Worm (Caenorhabditis elegans) whole organism, early embryonic: ENCODE measurements around the gene T14G12.6.

Experiments
- B0310.2 ChIP-seq: sonication (generic microtip); optimal IDR thresholded peaks from 2 replicates; lab custom pipeline; 2016; ENCODE audit warnings: mild to moderate bottlenecking, missing genetic modification characterization, missing compliant biosample characterization
- F13C5.2 ChIP-seq: sonication (generic microtip); optimal IDR thresholded peaks from 2 replicates; lab custom pipeline; 2017; ENCODE audit warnings: mild to moderate bottlenecking, missing genetic modification characterization, inconsistent platforms, missing compliant biosample characterization
- aly-1 ChIP-seq: sonication (generic microtip); optimal IDR thresholded peaks from 2 replicates; lab custom pipeline; 2016; ENCODE audit warnings: missing genetic modification characterization, missing compliant biosample characterization
- ama-1 ChIP-seq: fragments of 150-350 bp; optimal IDR thresholded peaks from 2 replicates; lab custom pipeline; 2014
- ceh-13 ChIP-seq: fragments of 200-800 bp; sonication (Bioruptor generic); optimal IDR thresholded peaks from 2 replicates; lab custom pipeline; 2018; ENCODE audit warnings: mild to moderate bottlenecking, missing genetic modification characterization, missing compliant biosample characterization
- ceh-36 ChIP-seq: sonication (generic microtip); optimal IDR thresholded peaks from 2 replicates; lab custom pipeline; 2016; ENCODE audit warnings: missing genetic modification characterization, inconsistent platforms, missing compliant biosample characterization
- ets-7 ChIP-seq: sonication (generic microtip); optimal IDR thresholded peaks from 2 replicates; lab custom pipeline; 2016; ENCODE audit warnings: missing genotype, missing genetic modification characterization, missing compliant biosample characterization
- flt-1 ChIP-seq: fragments of 200-800 bp; sonication (Bioruptor generic); IDR thresholded peaks from 2 replicates; pipeline ENCODE4 v1.3.6; 2022; ENCODE audit warnings: missing genetic modification characterization, missing compliant biosample characterization
- hmbx-1 ChIP-seq: sonication (generic microtip); optimal IDR thresholded peaks from 2 replicates; lab custom pipeline; 2016; ENCODE audit warnings: mild to moderate bottlenecking, missing genetic modification characterization, missing compliant biosample characterization
- hmg-4 ChIP-seq: fragments of 200-800 bp; sonication (Bioruptor generic); optimal IDR thresholded peaks from 2 replicates; lab custom pipeline; 2018; ENCODE audit warnings: mild to moderate bottlenecking, missing genetic modification characterization, missing compliant biosample characterization
- hnd-1 ChIP-seq: sonication (generic microtip); optimal IDR thresholded peaks from 2 replicates; lab custom pipeline; 2016; ENCODE audit warnings: missing genetic modification characterization, missing compliant biosample characterization
- pes-1 ChIP-seq: fragments of 200-800 bp; sonication (Bioruptor generic); IDR thresholded peaks from 2 replicates; pipeline ENCODE4 v1.3.6; 2022; ENCODE audit warnings: missing genetic modification reagents, missing genetic modification characterization, missing compliant biosample characterization
- scrt-1 ChIP-seq: fragments of 200-800 bp; sonication (Bioruptor generic); IDR thresholded peaks from 2 replicates; pipeline ENCODE4 v1.3.6; 2022; ENCODE audit warnings: missing genetic modification characterization, missing compliant biosample characterization
- sea-1 ChIP-seq: fragments of 200-800 bp; sonication (Bioruptor generic); conservative IDR thresholded peaks from 2 replicates; pipeline ENCODE4 v1.3.6; 2022; ENCODE audit warnings: missing genetic modification characterization, missing compliant biosample characterization
- tbx-11 ChIP-seq: fragments of 200-800 bp; sonication (Bioruptor generic); IDR thresholded peaks from 2 replicates; pipeline ENCODE4 v1.3.6; 2022; ENCODE audit warnings: missing genetic modification characterization, missing compliant biosample characterization
- tbx-37 ChIP-seq: fragments of 200-800 bp; sonication (Bioruptor generic); conservative IDR thresholded peaks from 2 replicates; pipeline ENCODE4 v1.3.6; 2022; ENCODE audit warnings: missing genetic modification reagents, missing genetic modification characterization, missing compliant biosample characterization
- tra-4 ChIP-seq: sonication (generic microtip); optimal IDR thresholded peaks from 2 replicates; lab custom pipeline; 2017; ENCODE audit warnings: missing genetic modification characterization, missing compliant biosample characterization

Gene T14G12.6

DNA sequence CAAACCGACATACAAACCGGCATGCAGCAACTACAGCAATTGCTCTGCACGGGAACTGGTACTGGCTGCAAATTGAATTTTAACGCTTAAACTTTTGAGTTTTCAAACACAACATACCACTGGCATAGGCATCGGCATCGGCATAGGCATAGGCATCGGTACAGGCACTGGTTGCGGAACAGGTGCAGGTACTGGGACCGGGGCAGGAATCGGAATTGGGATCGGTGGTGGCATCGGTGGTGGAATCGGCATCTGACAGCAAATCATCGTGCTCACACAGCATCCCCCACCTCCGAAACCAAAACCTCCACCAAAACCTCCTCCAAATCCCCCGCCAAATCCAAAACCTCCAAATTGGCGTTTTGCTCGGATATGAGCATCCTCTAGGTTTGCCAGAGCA lies 34.9 kb upstream of the T14G12.6 start:
- no peak for TF ChIP-seq flt-1 (GFP tag; lab: Robert Waterston, UW)
- TF ChIP-seq B0310.2 (tag; lab: Kevin White, UChicago) = no peak
- TF ChIP-seq F13C5.2 (tag; lab: Kevin White, UChicago) = no peak
- no peak for TF ChIP-seq tbx-37
- TF ChIP-seq ceh-36 (tag; lab: Kevin White, UChicago) = no peak
- no peak for TF ChIP-seq tra-4 (tag; lab: Kevin White, UChicago)
- no peak for TF ChIP-seq scrt-1 (GFP tag; lab: Robert Waterston, UW)
- TF ChIP-seq sea-1 (GFP tag; lab: Robert Waterston, UW) = no peak
- no peak for TF ChIP-seq hnd-1

DNA sequence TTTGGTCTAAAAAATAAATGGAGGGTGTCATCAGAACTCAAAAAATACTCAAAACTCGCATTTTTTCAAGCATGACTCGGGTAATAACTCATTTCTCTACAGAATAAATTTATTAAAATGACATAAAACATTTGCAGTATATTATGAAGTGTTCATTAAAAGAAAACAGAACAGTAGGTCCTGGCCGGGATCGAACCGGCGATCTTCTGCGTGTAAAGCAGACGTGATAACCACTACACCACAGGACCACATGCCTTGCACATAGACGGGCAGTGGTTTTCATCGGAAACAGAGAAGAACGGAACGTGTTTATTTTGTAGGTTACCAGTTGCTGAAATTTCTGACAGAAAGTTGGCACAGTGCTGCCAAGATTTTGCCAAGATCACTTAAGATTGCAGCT lies 34.1 kb upstream of the T14G12.6 start:
- TF ChIP-seq pes-1 (GFP tag; lab: Robert Waterston, UW) (0 out of 2 replicates have a peak, but pooled peaks have one; percentile 50), F13C5.2 (tag; lab: Kevin White, UChicago) (no peak)

DNA sequence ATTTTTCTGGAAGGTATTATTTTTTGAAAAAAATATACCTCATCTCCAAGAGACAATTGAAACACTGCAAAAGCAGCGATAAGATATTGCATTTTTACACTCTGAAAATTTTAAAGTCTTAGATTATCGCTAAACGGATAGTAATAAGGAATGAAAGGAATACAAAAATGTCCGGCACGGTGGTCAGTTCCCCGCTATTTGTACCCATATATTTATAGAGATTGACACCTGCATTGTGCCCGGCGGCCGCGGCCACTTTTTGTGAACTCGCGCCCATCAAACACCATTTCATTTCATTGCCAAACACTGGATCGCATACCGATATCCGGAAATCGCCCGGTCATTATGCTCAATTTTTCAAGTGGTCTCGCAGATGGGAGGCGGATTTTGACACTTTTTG lies 33.5 kb upstream of the T14G12.6 start, which contains the start of gene idpp-5:
idpp-5 (minus strand) TSS at position 101 of the 400 bp plus-strand sequence.
- TF ChIP-seq pes-1 (GFP tag; lab: Robert Waterston, UW) (no peak), sea-1 (GFP tag; lab: Robert Waterston, UW) (no peak), flt-1 (GFP tag; lab: Robert Waterston, UW) (no peak), ceh-36 (tag; lab: Kevin White, UChicago) (no peak), hmbx-1 (tag; lab: Kevin White, UChicago) (no peak), ceh-13 (GFP tag; lab: Kevin White, UChicago) (no peak), B0310.2 (tag; lab: Kevin White, UChicago) (no peak), aly-1 (no peak), ama-1 (no peak), tbx-11 (GFP tag; lab: Robert Waterston, UW) (no peak), tbx-37 (no peak), tra-4 (tag; lab: Kevin White, UChicago) (no peak), hnd-1 (no peak), ets-7 (tag; lab: Kevin White, UChicago) (no peak), scrt-1 (GFP tag; lab: Robert Waterston, UW) (no peak)

DNA sequence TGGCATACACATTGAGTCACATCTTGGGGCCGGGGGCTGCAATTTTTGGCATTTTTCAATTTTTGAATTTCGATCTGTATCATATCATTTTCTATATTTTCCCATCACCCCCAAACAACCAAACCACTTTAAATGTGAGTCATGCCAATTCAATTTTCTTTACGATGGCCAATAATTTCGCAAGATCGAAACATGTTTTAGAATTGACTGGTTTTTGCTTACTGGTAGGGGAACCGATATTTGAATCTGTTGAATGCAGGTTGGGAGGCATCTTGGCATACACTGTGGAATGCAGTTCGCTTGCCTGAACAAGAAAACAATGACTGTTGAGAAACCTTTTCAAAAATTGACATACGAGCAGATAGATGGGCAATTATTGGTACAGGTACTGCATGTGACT lies 31.9 kb upstream of the T14G12.6 start:
- no peak for TF ChIP-seq ets-7 (tag; lab: Kevin White, UChicago)
- TF ChIP-seq scrt-1 (GFP tag; lab: Robert Waterston, UW) = no peak
- no peak for TF ChIP-seq pes-1 (GFP tag; lab: Robert Waterston, UW)
- no peak for TF ChIP-seq ama-1
- TF ChIP-seq tra-4 (tag; lab: Kevin White, UChicago) = no peak
- no peak for TF ChIP-seq aly-1
- TF ChIP-seq ceh-13 (GFP tag; lab: Kevin White, UChicago) = no peak
- no peak for TF ChIP-seq B0310.2 (tag; lab: Kevin White, UChicago)
- no peak for TF ChIP-seq tbx-11 (GFP tag; lab: Robert Waterston, UW)
- TF ChIP-seq tbx-37 = no peak
- no peak for TF ChIP-seq F13C5.2 (tag; lab: Kevin White, UChicago)
- no peak for TF ChIP-seq flt-1 (GFP tag; lab: Robert Waterston, UW)

DNA sequence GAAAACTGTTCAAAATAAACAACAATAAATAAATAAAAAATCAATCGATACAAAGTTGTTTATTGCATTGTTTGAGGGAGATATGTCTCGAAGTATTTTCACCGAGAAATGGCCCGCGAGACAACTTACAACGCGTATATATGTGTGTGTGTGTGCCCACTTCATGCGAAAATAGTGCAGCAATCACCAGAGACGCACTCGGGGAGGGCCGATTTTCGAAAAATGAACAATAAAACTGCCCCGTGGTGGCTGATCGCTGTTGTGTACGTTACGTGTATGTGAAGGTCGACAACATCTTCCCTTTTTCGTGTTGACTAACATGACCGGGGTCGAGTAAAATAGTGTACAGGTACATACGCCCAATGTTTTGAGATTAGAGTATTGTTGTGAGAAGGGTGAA lies 29.2 kb upstream of the T14G12.6 start:
- TF ChIP-seq tbx-11 (GFP tag; lab: Robert Waterston, UW) (no peak), ceh-13 (GFP tag; lab: Kevin White, UChicago) (no peak), F13C5.2 (tag; lab: Kevin White, UChicago) (no peak), pes-1 (GFP tag; lab: Robert Waterston, UW) (no peak), flt-1 (GFP tag; lab: Robert Waterston, UW) (no peak), ceh-36 (tag; lab: Kevin White, UChicago) (no peak), tbx-37 (no peak)

DNA sequence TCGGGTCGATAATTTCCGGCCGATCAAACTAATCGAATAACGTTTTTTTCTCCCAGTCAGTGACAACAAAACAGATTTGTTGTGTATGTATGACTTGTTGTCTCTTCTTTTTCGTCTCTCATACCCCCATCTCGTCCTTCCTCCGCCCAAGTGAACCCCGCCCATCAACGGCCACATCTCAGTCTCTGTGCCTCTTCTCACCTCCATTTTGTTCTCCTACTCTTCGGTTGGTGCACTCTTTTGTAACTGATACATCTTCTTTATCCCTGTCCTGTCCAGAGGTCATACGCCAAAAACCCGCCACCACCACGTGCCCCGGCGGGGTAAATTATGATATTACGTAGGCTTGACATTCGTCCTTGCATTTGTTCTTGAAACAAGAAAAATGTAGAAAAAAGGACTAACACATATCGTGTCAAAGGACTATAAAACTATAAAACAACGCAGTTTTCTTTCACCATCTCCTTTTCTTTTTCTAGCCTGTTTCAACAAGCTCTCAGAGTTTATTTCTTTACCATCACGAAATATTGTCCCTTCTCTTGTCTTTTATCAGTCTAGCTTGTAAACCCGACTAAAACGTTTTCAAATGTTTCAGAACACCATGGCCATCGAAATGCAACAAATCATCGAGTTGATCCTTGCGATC lies 28.3 kb upstream of the T14G12.6 start, which contains the start of gene pmpl-1:
pmpl-1 (plus strand) TSS at position 596 of the 646 bp plus-strand sequence.
- TF ChIP-seq hmg-4 (GFP tag; lab: Kevin White, UChicago) (peak; percentile 55), B0310.2 (tag; lab: Kevin White, UChicago) (no peak)

DNA sequence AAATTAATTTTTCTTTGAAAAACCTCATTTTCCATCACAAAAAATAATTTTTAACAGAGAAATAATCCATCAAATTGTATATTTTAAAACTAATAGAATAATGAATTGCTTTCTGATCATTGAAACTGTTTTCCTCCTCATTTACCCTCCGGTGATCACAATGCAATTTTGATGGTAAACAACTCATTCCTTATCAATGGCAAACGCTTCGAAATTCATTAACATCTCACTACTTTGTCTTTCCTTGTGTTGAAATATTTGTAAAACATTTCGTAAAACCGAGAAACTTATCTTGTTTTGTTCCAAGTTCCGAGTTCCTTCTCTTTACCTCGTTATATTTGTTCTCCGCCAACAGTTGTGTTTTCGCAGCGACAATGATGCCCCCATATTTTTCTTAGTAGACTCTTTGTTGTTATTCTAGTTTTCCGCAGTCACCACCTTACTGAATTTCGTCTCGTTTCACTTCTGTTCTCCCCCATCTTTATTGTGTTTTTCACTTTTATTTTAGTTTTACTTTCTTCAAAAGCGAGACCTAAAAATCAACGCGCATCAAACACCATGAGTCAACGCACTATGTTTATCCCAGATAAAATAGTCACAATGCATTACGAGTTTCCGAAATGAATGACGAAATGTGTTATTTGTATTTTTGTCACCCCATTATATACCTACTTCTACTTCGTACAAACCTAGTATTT lies 26.0 kb upstream of the T14G12.6 start:
- no peak for TF ChIP-seq ceh-13 (GFP tag; lab: Kevin White, UChicago)
- TF ChIP-seq hmg-4 (GFP tag; lab: Kevin White, UChicago) = no peak
- TF ChIP-seq hmbx-1 (tag; lab: Kevin White, UChicago) = no peak
- TF ChIP-seq scrt-1 (GFP tag; lab: Robert Waterston, UW) = no peak
- TF ChIP-seq tbx-37 = no peak
- TF ChIP-seq ceh-36 (tag; lab: Kevin White, UChicago) = no peak
- no peak for TF ChIP-seq tra-4 (tag; lab: Kevin White, UChicago)
- no peak for TF ChIP-seq flt-1 (GFP tag; lab: Robert Waterston, UW)
- TF ChIP-seq F13C5.2 (tag; lab: Kevin White, UChicago) = no peak
- TF ChIP-seq ets-7 (tag; lab: Kevin White, UChicago) = no peak
- TF ChIP-seq sea-1 (GFP tag; lab: Robert Waterston, UW) = no peak
- TF ChIP-seq aly-1 = no peak
- TF ChIP-seq pes-1 (GFP tag; lab: Robert Waterston, UW) = no peak
- no peak for TF ChIP-seq B0310.2 (tag; lab: Kevin White, UChicago)
- TF ChIP-seq ama-1 = no peak
